Fruit fly (Drosophila melanogaster) Kc167 (cell line): ENCODE results near the gene Mis12.

Experiments
- Myc ChIP-seq: fragments of >200 bp; optimal IDR thresholded peaks from 2 replicates; lab custom pipeline; 2017; ENCODE audit warnings: missing external identifiers
- Sin3A ChIP-seq: fragments of >200 bp; optimal IDR thresholded peaks from 2 replicates; lab custom pipeline; 2018; ENCODE audit warnings: missing external identifiers
- h ChIP-seq: fragments of >200 bp; optimal IDR thresholded peaks from 3 replicates; lab custom pipeline; 2018; ENCODE audit warnings: missing external identifiers
- insv ChIP-seq: fragments of >200 bp; optimal IDR thresholded peaks from 3 replicates; lab custom pipeline; 2018; ENCODE audit warnings: missing external identifiers
- psq ChIP-seq: fragments of >200 bp; optimal IDR thresholded peaks from 2 replicates; lab custom pipeline; 2017; ENCODE audit warnings: missing external identifiers
- ttk ChIP-seq: sonication (Bioruptor generic); optimal IDR thresholded peaks from 2 replicates; lab custom pipeline; 2017; ENCODE audit warnings: missing external identifiers

- no peak for TF ChIP-seq Myc (lab: Kevin White, UChicago)
- no peak for TF ChIP-seq h (lab: Kevin White, UChicago)
- TF ChIP-seq ttk (lab: Kevin White, UChicago) = no peak
- no peak for TF ChIP-seq Sin3A (lab: Kevin White, UChicago)
- no peak for TF ChIP-seq psq
- no peak for TF ChIP-seq insv (lab: Kevin White, UChicago)
Observed at dm6 chr3L:6971298-6971697, 2.5 kb upstream of the Mis12 start.
